Fruit fly (Drosophila melanogaster) whole organism, embryonic: Measurements from ENCODE around the gene Vps52.

Source experiments
- Abd-B ChIP-seq: fragments of 200-800 bp; sonication (Bioruptor generic); optimal IDR thresholded peaks from 2 replicates; lab custom pipeline; 2018; ENCODE audit warnings: missing biosample characterization, mild to moderate bottlenecking, missing genetic modification characterization, moderate library complexity
- Bteb2 ChIP-seq: fragments of 200-800 bp; sonication (Bioruptor generic); optimal IDR thresholded peaks from 2 replicates; lab custom pipeline; 2016; ENCODE audit warnings: missing biosample characterization, missing genetic modification characterization
- CG10654 ChIP-seq: fragments of 200-800 bp; sonication (Bioruptor generic); optimal IDR thresholded peaks from 2 replicates; lab custom pipeline; 2016; ENCODE audit warnings: missing biosample characterization, missing genetic modification characterization
- CG12236 ChIP-seq: fragments of 200-800 bp; sonication (Bioruptor generic); optimal IDR thresholded peaks from 2 replicates; lab custom pipeline; 2016; ENCODE audit warnings: missing biosample characterization, missing genetic modification characterization
- CG12299 ChIP-seq: fragments of 200-800 bp; sonication (Bioruptor generic); optimal IDR thresholded peaks from 2 replicates; lab custom pipeline; 2018; ENCODE audit warnings: missing biosample characterization, mild to moderate bottlenecking, missing genetic modification characterization
- CG1233 ChIP-seq: fragments of 200-800 bp; sonication (Bioruptor generic); optimal IDR thresholded peaks from 4 replicates; lab custom pipeline; 2018; ENCODE audit warnings: missing biosample characterization, mild to moderate bottlenecking, missing genetic modification characterization
- CG13624 ChIP-seq: fragments of 200-800 bp; sonication (Bioruptor generic); optimal IDR thresholded peaks from 2 replicates; lab custom pipeline; 2016; ENCODE audit warnings: missing biosample characterization, missing genetic modification characterization
- CG13775 ChIP-seq: fragments of 200-800 bp; sonication (Bioruptor generic); optimal IDR thresholded peaks from 3 replicates; lab custom pipeline; 2017; ENCODE audit warnings: missing biosample characterization, mild to moderate bottlenecking, missing genetic modification characterization
- CG14441 ChIP-seq: fragments of 200-800 bp; sonication (Bioruptor generic); IDR thresholded peaks from 2 replicates; pipeline ENCODE4 v1.3.6; 2022; ENCODE audit warnings: missing biosample characterization, missing genetic modification characterization
- CG15269 ChIP-seq: fragments of 200-800 bp; sonication (Bioruptor generic); optimal IDR thresholded peaks from 2 replicates; lab custom pipeline; 2018; ENCODE audit warnings: missing biosample characterization, mild to moderate bottlenecking, missing genetic modification characterization, moderate library complexity
- CG17328 ChIP-seq: fragments of 200-800 bp; sonication (Bioruptor generic); IDR thresholded peaks from 2 replicates; pipeline ENCODE4 v1.3.6; 2022; ENCODE audit warnings: missing biosample characterization, missing genetic modification characterization
- CG2129 ChIP-seq: fragments of 200-800 bp; sonication (Bioruptor generic); IDR thresholded peaks from 2 replicates; pipeline ENCODE4 v1.3.6; 2022; ENCODE audit warnings: missing biosample characterization, missing genetic modification characterization; ENCODE audit not compliant: partially characterized antibody
- CG2712 ChIP-seq: fragments of 200-800 bp; optimal IDR thresholded peaks from 3 replicates; lab custom pipeline; 2019; ENCODE audit warnings: missing biosample characterization, mild to moderate bottlenecking, missing genetic modification characterization, moderate library complexity
- CG3163 ChIP-seq: fragments of 200-800 bp; sonication (Bioruptor generic); optimal IDR thresholded peaks from 3 replicates; lab custom pipeline; 2016; ENCODE audit warnings: missing biosample characterization, missing genetic modification characterization
- CG3281 ChIP-seq: fragments of 200-800 bp; sonication (Bioruptor generic); optimal IDR thresholded peaks from 3 replicates; lab custom pipeline; 2017; ENCODE audit warnings: missing biosample characterization, mild to moderate bottlenecking, missing genetic modification characterization
- CG3726 ChIP-seq: fragments of 200-800 bp; sonication (Bioruptor generic); IDR thresholded peaks from 3 replicates; pipeline ENCODE4, ENCODE4 v1.3.6; 2022; ENCODE audit warnings: missing biosample characterization, missing genetic modification characterization
- CG3838 ChIP-seq: fragments of 200-800 bp; sonication (Bioruptor generic); optimal IDR thresholded peaks from 3 replicates; lab custom pipeline; 2016; ENCODE audit warnings: missing biosample characterization, missing genetic modification characterization
- CG3847 ChIP-seq: fragments of 200-800 bp; sonication (Bioruptor generic); IDR thresholded peaks from 2 replicates; pipeline ENCODE4 v1.3.6; 2022; ENCODE audit warnings: missing biosample characterization, missing genetic modification characterization
- CG4617 ChIP-seq: fragments of 200-800 bp; sonication (Bioruptor generic); optimal IDR thresholded peaks from 3 replicates; lab custom pipeline; 2016; ENCODE audit warnings: missing biosample characterization, missing genetic modification characterization, borderline replicate concordance
- CG4730 ChIP-seq: fragments of 200-800 bp; sonication (Bioruptor generic); IDR thresholded peaks from 2 replicates; pipeline ENCODE4 v1.3.6; 2022; ENCODE audit warnings: missing biosample characterization, missing genetic modification characterization
- CG7357 ChIP-seq: fragments of 200-800 bp; sonication (Bioruptor generic); IDR thresholded peaks from 3 replicates; pipeline ENCODE4 v1.3.6; 2022; ENCODE audit warnings: missing biosample characterization, missing genetic modification characterization
- CG7839 ChIP-seq: fragments of 200-800 bp; sonication (Bioruptor generic); optimal IDR thresholded peaks from 3 replicates; lab custom pipeline; 2018; ENCODE audit warnings: missing biosample characterization, mild to moderate bottlenecking, missing genetic modification characterization, moderate library complexity
- CG7928 ChIP-seq: fragments of 200-800 bp; sonication (Bioruptor generic); optimal IDR thresholded peaks from 2 replicates; lab custom pipeline; 2017; ENCODE audit warnings: missing biosample characterization, mild to moderate bottlenecking, missing genetic modification characterization
- CG8089 ChIP-seq: fragments of 200-800 bp; sonication (Bioruptor generic); optimal IDR thresholded peaks from 3 replicates; lab custom pipeline; 2016; ENCODE audit warnings: missing biosample characterization, missing genetic modification characterization
- CG8359 ChIP-seq: fragments of 200-800 bp; sonication (Bioruptor generic); optimal IDR thresholded peaks from 2 replicates; lab custom pipeline; 2017; ENCODE audit warnings: missing biosample characterization, mild to moderate bottlenecking, missing genetic modification characterization, borderline replicate concordance
- CG8478 ChIP-seq: fragments of >200 bp; optimal IDR thresholded peaks from 2 replicates; lab custom pipeline; 2018
- CG8765 ChIP-seq: fragments of 200-800 bp; sonication (Bioruptor generic); IDR thresholded peaks from 2 replicates; pipeline ENCODE4 v1.3.6; 2022; ENCODE audit warnings: missing biosample characterization, missing genetic modification characterization
- Dad ChIP-seq: fragments of 200-800 bp; sonication (Bioruptor generic); optimal IDR thresholded peaks from 3 replicates; lab custom pipeline; 2016; ENCODE audit warnings: missing biosample characterization, missing genetic modification characterization
- HHEX ChIP-seq: fragments of 200-800 bp; sonication (Bioruptor generic); optimal IDR thresholded peaks from 3 replicates; lab custom pipeline; 2017; ENCODE audit warnings: missing biosample characterization, mild to moderate bottlenecking, missing genetic modification characterization, missing genetic modification reagents
- Med ChIP-seq: fragments of 200-800 bp; sonication (Bioruptor generic); peaks from one replicate; lab custom pipeline; 2016; ENCODE audit warnings: missing biosample characterization, missing genetic modification characterization, mild to moderate bottlenecking, inconsistent platforms, moderate library complexity
- Nf-YA ChIP-seq: fragments of 200-800 bp; sonication (Bioruptor generic); IDR thresholded peaks from 2 replicates; pipeline ENCODE4 v1.3.6; 2022; ENCODE audit warnings: missing biosample characterization, missing genetic modification characterization
- Nf-YC ChIP-seq: fragments of 200-800 bp; optimal IDR thresholded peaks from 3 replicates; lab custom pipeline; 2019; ENCODE audit warnings: missing biosample characterization, mild to moderate bottlenecking, missing genetic modification characterization, moderate library complexity
- Spps ChIP-seq: fragments of 200-800 bp; sonication (Bioruptor generic); optimal IDR thresholded peaks from 2 replicates; lab custom pipeline; 2018; ENCODE audit warnings: missing biosample characterization, mild to moderate bottlenecking, missing genetic modification characterization
- Vsx1 ChIP-seq: fragments of 200-800 bp; sonication (Bioruptor generic); optimal IDR thresholded peaks from 2 replicates; lab custom pipeline; 2017; ENCODE audit warnings: missing biosample characterization, mild to moderate bottlenecking, missing genetic modification characterization, missing genetic modification reagents
- da ChIP-seq: fragments of 200-800 bp; sonication (Bioruptor generic); optimal IDR thresholded peaks from 2 replicates; lab custom pipeline; 2016; ENCODE audit warnings: missing biosample characterization, missing genetic modification characterization
- ems ChIP-seq: fragments of 200-800 bp; sonication (Bioruptor generic); optimal IDR thresholded peaks from 3 replicates; lab custom pipeline; 2016; ENCODE audit warnings: missing biosample characterization, missing genetic modification characterization
- fd64A ChIP-seq: fragments of 200-800 bp; sonication (Bioruptor generic); optimal IDR thresholded peaks from 3 replicates; lab custom pipeline; 2018; ENCODE audit warnings: missing biosample characterization, mild to moderate bottlenecking, missing genetic modification characterization
- gcm2 ChIP-seq: fragments of 200-800 bp; sonication (Bioruptor generic); optimal IDR thresholded peaks from 2 replicates; lab custom pipeline; 2016; ENCODE audit warnings: missing biosample characterization, missing genetic modification characterization
- gfzf ChIP-seq: fragments of 200-800 bp; sonication (Bioruptor generic); optimal IDR thresholded peaks from 2 replicates; lab custom pipeline; 2016; ENCODE audit warnings: missing biosample characterization, mild to moderate bottlenecking, missing genetic modification characterization, moderate library complexity
- her ChIP-seq: fragments of 200-800 bp; sonication (Bioruptor generic); optimal IDR thresholded peaks from 2 replicates; lab custom pipeline; 2016; ENCODE audit warnings: missing biosample characterization, missing genetic modification characterization
- hkb ChIP-seq, 2 experiments: fragments of 200-800 bp in 1 of 2; fragments of >200 bp in 1 of 2; sonication (Bioruptor generic) in 1 of 2; IDR thresholded peaks in 1 of 2; optimal IDR thresholded peaks in 1 of 2; 2 replicates each; pipeline versions ENCODE4 v1.3.6 to Lab custom; 2017 to 2022; ENCODE audit warnings: missing biosample characterization in 1 of 2, missing genetic modification characterization in 1 of 2
- psq ChIP-seq: fragments of 200-800 bp; sonication (Bioruptor generic); optimal IDR thresholded peaks from 2 replicates; lab custom pipeline; 2017; ENCODE audit warnings: missing biosample characterization, missing genetic modification characterization
- schlank ChIP-seq: fragments of 200-800 bp; sonication (Bioruptor generic); optimal IDR thresholded peaks from 2 replicates; lab custom pipeline; 2018; ENCODE audit warnings: missing biosample characterization, mild to moderate bottlenecking, missing genetic modification characterization
- sd ChIP-seq: fragments of 200-800 bp; sonication (Bioruptor generic); optimal IDR thresholded peaks from 3 replicates; lab custom pipeline; 2018; ENCODE audit warnings: missing biosample characterization, mild to moderate bottlenecking, missing genetic modification characterization, moderate library complexity
- slbo ChIP-seq: fragments of 200-800 bp; sonication (Bioruptor generic); IDR thresholded peaks from 2 replicates; pipeline ENCODE4 v1.3.6; 2022; ENCODE audit warnings: missing biosample characterization, missing genetic modification characterization
- slp2 ChIP-seq: fragments of 200-800 bp; sonication (Bioruptor generic); optimal IDR thresholded peaks from 2 replicates; lab custom pipeline; 2016; ENCODE audit warnings: missing biosample characterization, missing genetic modification characterization
- stwl ChIP-seq: fragments of 200-800 bp; sonication (Bioruptor generic); optimal IDR thresholded peaks from 3 replicates; lab custom pipeline; 2018; ENCODE audit warnings: missing biosample characterization, mild to moderate bottlenecking, missing genetic modification characterization, moderate library complexity
- unpg ChIP-seq: fragments of 200-800 bp; sonication (Bioruptor generic); optimal IDR thresholded peaks from 3 replicates; lab custom pipeline; 2018; ENCODE audit warnings: missing biosample characterization, mild to moderate bottlenecking, missing genetic modification characterization, moderate library complexity
- zf30C ChIP-seq: fragments of 200-800 bp; sonication (Bioruptor generic); optimal IDR thresholded peaks from 3 replicates; lab custom pipeline; 2018; ENCODE audit warnings: missing biosample characterization, mild to moderate bottlenecking, missing genetic modification characterization

Gene Vps52

DNA sequence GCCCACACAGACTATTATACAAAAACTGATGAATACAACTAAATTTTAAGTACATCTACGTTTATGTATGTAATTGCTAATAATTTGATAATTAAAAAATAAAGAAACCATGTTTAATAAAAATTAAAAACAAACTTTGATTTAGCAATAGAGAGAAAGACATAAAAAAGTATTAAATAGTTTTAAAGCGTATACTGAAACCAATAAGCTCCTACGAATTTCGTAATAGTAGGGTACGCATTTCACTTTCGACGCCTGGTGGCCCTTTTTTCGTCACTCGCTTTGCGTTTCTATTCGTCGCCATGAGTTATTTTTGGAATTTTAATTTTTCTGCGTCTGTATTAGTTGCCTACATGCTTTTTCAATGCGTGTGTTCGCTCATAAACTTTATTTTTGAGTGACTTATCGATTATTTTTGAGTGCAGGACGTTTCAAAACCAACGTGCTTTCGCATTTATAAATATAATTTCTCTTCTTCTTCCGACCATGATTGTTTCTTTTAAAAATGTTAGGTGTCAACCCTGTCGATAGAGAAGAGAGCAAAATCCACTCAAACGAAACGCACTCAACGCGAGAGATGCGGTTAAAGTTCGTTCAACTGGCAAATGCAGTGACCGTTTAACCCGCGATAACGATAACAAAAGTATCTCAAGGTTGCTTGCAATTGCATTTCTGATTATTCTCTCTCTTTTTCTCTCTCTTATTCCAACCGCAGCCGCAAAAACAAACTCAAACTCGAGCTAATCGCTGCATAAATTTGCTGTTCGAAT is 23.0 kb upstream of the Vps52 start, which contains the start of gene Oscillin (continued):
- peak; percentile 58 for TF ChIP-seq CG10654
- no peak for TF ChIP-seq CG7928
- TF ChIP-seq CG7357 (GFP tag; lab: Robert Waterston, UW) = no peak; the same call in 2 of the 3 replicates
- TF ChIP-seq Abd-B (GFP tag; lab: Kevin White, UChicago) = peak; percentile 52
- no peak for TF ChIP-seq CG8478 (lab: Kevin White, UChicago)
- TF ChIP-seq CG3163 (GFP tag; lab: Kevin White, UChicago) = no peak
- TF ChIP-seq CG13775 (GFP tag; lab: Kevin White, UChicago) = peak; percentile 74
- no peak for TF ChIP-seq gcm2
- peak; percentile 80 for TF ChIP-seq CG3281 (GFP tag; lab: Kevin White, UChicago)
- TF ChIP-seq hkb (optimal IDR thresholded peaks at IDR 0.05; lab: Kevin White, UChicago) = no peak
- peak; percentile 89 for TF ChIP-seq hkb (GFP tag; IDR thresholded peaks at IDR 0.05; lab: Robert Waterston, UW)
- peak; percentile 75 for TF ChIP-seq Nf-YA (GFP tag; lab: Robert Waterston, UW)
- no peak for TF ChIP-seq fd64A (GFP tag; lab: Kevin White, UChicago)
- TF ChIP-seq ems (GFP tag; lab: Kevin White, UChicago) = peak; percentile 43
- peak; percentile 80 for TF ChIP-seq CG1233 (GFP tag; lab: Kevin White, UChicago)
- TF ChIP-seq CG4617 = no peak
- TF ChIP-seq CG2712 = peak; percentile 95
- TF ChIP-seq CG14441 (GFP tag; lab: Robert Waterston, UW) = peak; percentile 78
- TF ChIP-seq CG4730 (GFP tag; lab: Robert Waterston, UW) = peak; percentile 69
- TF ChIP-seq CG8359 (GFP tag; lab: Kevin White, UChicago) = peak; percentile 44
- peak; percentile 79 for TF ChIP-seq Bteb2 (GFP tag; lab: Kevin White, UChicago)
- TF ChIP-seq Nf-YC = peak; percentile 72
- peak; percentile 66 for TF ChIP-seq CG17328
- TF ChIP-seq CG12299 (tag; lab: Kevin White, UChicago) = peak; percentile 66
- 0 out of 2 replicates have a peak, but pooled peaks have one; percentile 15 for TF ChIP-seq CG2129 (GFP tag; lab: Robert Waterston, UW)
- peak; percentile 86 for TF ChIP-seq HHEX (GFP tag; lab: Kevin White, UChicago)
- peak; percentile 88 for TF ChIP-seq CG7839 (tag; lab: Kevin White, UChicago)
- TF ChIP-seq da = no peak
- peak; percentile 43; the same call in 1 of the 2 replicates for TF ChIP-seq CG3847 (GFP tag; lab: Robert Waterston, UW)
- no peak for TF ChIP-seq schlank
- TF ChIP-seq zf30C (GFP tag; lab: Kevin White, UChicago) = no peak
- peak; percentile 88 for TF ChIP-seq unpg (GFP tag; lab: Kevin White, UChicago)
- peak; percentile 8 for TF ChIP-seq CG3838 (GFP tag; lab: Kevin White, UChicago)
- TF ChIP-seq CG3726 (GFP tag; lab: Robert Waterston, UW) = no peak
- no peak for TF ChIP-seq CG8089 (GFP tag; lab: Kevin White, UChicago)
- peak; percentile 44 for TF ChIP-seq slp2 (GFP tag; lab: Kevin White, UChicago)
- TF ChIP-seq Spps = peak; percentile 84
- no peak for TF ChIP-seq Vsx1 (GFP tag; lab: Kevin White, UChicago)
- no peak for TF ChIP-seq CG8765
- TF ChIP-seq Dad = peak; percentile 13
- TF ChIP-seq sd (tag; lab: Kevin White, UChicago) = peak; percentile 91
- no peak for TF ChIP-seq her (GFP tag; lab: Kevin White, UChicago)
- TF ChIP-seq gfzf (GFP tag; lab: Kevin White, UChicago) = no peak
- peak; percentile 88 for TF ChIP-seq psq (GFP tag; lab: Kevin White, UChicago)
- peak; percentile 75 for TF ChIP-seq CG15269 (tag; lab: Kevin White, UChicago)
- TF ChIP-seq CG12236 (GFP tag; lab: Kevin White, UChicago) = no peak
- TF ChIP-seq stwl (tag; lab: Kevin White, UChicago) = peak; percentile 88
- TF ChIP-seq CG13624 (GFP tag; lab: Kevin White, UChicago) = peak; percentile 44
- peak; percentile 79 for TF ChIP-seq slbo (GFP tag; lab: Robert Waterston, UW)
- peak; percentile 90 for TF ChIP-seq Med (GFP tag; lab: Kevin White, UChicago)
